Fruit fly (Drosophila melanogaster) whole organism, prepupa: ENCODE measurements around the gene Takl2.

ENCODE experiments used
- CG10669 ChIP-seq: fragments of 200-800 bp; sonication (Bioruptor generic); optimal IDR thresholded peaks from 3 replicates; lab custom pipeline; 2018; ENCODE audit warnings: missing biosample characterization, mild to moderate bottlenecking, missing genetic modification characterization, moderate library complexity
- CG11902 ChIP-seq: fragments of 200-800 bp; sonication (Bioruptor generic); optimal IDR thresholded peaks from 3 replicates; lab custom pipeline; 2016; ENCODE audit warnings: missing biosample characterization, missing genetic modification characterization
- CG15336 ChIP-seq: fragments of 200-800 bp; sonication (Bioruptor generic); IDR thresholded peaks from 2 replicates; pipeline ENCODE4 v1.3.6; 2022; ENCODE audit warnings: missing biosample characterization, missing genetic modification characterization
- CG16779 ChIP-seq: fragments of 200-800 bp; sonication (Bioruptor generic); optimal IDR thresholded peaks from 3 replicates; lab custom pipeline; 2017; ENCODE audit warnings: missing biosample characterization, mild to moderate bottlenecking, missing genetic modification characterization
- CG3032 ChIP-seq: fragments of 200-800 bp; optimal IDR thresholded peaks from 2 replicates; lab custom pipeline; 2019; ENCODE audit warnings: missing biosample characterization, mild to moderate bottlenecking, missing genetic modification characterization, moderate library complexity
- CG31627 ChIP-seq: fragments of 200-800 bp; sonication (Bioruptor generic); optimal IDR thresholded peaks from 3 replicates; lab custom pipeline; 2016; ENCODE audit warnings: missing biosample characterization, missing genetic modification characterization
- CG32006 ChIP-seq: fragments of 200-800 bp; sonication (Bioruptor generic); optimal IDR thresholded peaks from 3 replicates; lab custom pipeline; 2017; ENCODE audit warnings: missing biosample characterization, mild to moderate bottlenecking, missing genetic modification characterization
- CG34406 ChIP-seq: fragments of 200-800 bp; sonication (Bioruptor generic); optimal IDR thresholded peaks from 3 replicates; lab custom pipeline; 2016; ENCODE audit warnings: missing biosample characterization, missing genetic modification characterization
- CG4318 ChIP-seq: fragments of 200-800 bp; sonication (Bioruptor generic); optimal IDR thresholded peaks from 3 replicates; lab custom pipeline; 2017; ENCODE audit warnings: missing biosample characterization, mild to moderate bottlenecking, missing genetic modification characterization
- CG6163 ChIP-seq: fragments of 200-800 bp; sonication (Bioruptor generic); IDR thresholded peaks from 3 replicates; pipeline ENCODE4 v1.3.6; 2022; ENCODE audit warnings: missing biosample characterization, missing genetic modification characterization
- CG6276 ChIP-seq: fragments of 200-800 bp; sonication (Bioruptor generic); optimal IDR thresholded peaks from 2 replicates; lab custom pipeline; 2017; ENCODE audit warnings: missing biosample characterization, mild to moderate bottlenecking, missing genetic modification characterization
- CG6808 ChIP-seq: fragments of 200-800 bp; sonication (Bioruptor generic); optimal IDR thresholded peaks from 3 replicates; lab custom pipeline; 2017; ENCODE audit warnings: missing biosample characterization, missing genetic modification characterization, mild to moderate bottlenecking, moderate library complexity, missing genetic modification reagents
- CG8319 ChIP-seq: fragments of 200-800 bp; sonication (Bioruptor generic); optimal IDR thresholded peaks from 3 replicates; lab custom pipeline; 2016; ENCODE audit warnings: missing biosample characterization, missing genetic modification characterization
- CG8632 ChIP-seq: fragments of 200-800 bp; sonication (Bioruptor generic); optimal IDR thresholded peaks from 3 replicates; lab custom pipeline; 2016; ENCODE audit warnings: missing biosample characterization, missing genetic modification characterization
- Eip93F ChIP-seq: fragments of 200-800 bp; sonication (Bioruptor generic); optimal IDR thresholded peaks from 2 replicates; lab custom pipeline; 2016; ENCODE audit warnings: missing biosample characterization, mild to moderate bottlenecking, missing genetic modification characterization
- Ets21C ChIP-seq: fragments of 200-800 bp; sonication (Bioruptor generic); optimal IDR thresholded peaks from 3 replicates; lab custom pipeline; 2016; ENCODE audit warnings: missing biosample characterization, missing genetic modification characterization
- Gug ChIP-seq: fragments of 200-800 bp; sonication (Bioruptor generic); IDR thresholded peaks from 2 replicates; pipeline ENCODE4 v1.3.6; 2022; ENCODE audit warnings: missing biosample characterization, missing genetic modification characterization
- Hr38 ChIP-seq: sonication (Bioruptor generic); optimal IDR thresholded peaks from 2 replicates; lab custom pipeline; 2016; ENCODE audit warnings: missing biosample characterization, missing genetic modification characterization
- Hr39 ChIP-seq: fragments of 200-800 bp; sonication (Bioruptor generic); optimal IDR thresholded peaks from 2 replicates; lab custom pipeline; 2016; ENCODE audit warnings: missing biosample characterization, missing genetic modification characterization
- Hr4 ChIP-seq: fragments of 200-800 bp; sonication (Bioruptor generic); optimal IDR thresholded peaks from 3 replicates; lab custom pipeline; 2016; ENCODE audit warnings: missing biosample characterization, missing genetic modification characterization
- Met ChIP-seq: fragments of 200-800 bp; sonication (Bioruptor generic); optimal IDR thresholded peaks from 3 replicates; lab custom pipeline; 2016; ENCODE audit warnings: missing biosample characterization, missing genetic modification characterization
- Smox ChIP-seq: fragments of 200-800 bp; sonication (Bioruptor generic); optimal IDR thresholded peaks from 3 replicates; lab custom pipeline; 2016; ENCODE audit warnings: missing biosample characterization, missing genetic modification characterization
- achi ChIP-seq: fragments of 200-800 bp; sonication (Bioruptor generic); optimal IDR thresholded peaks from 3 replicates; lab custom pipeline; 2016; ENCODE audit warnings: missing biosample characterization, missing genetic modification characterization
- acj6 ChIP-seq: fragments of 200-800 bp; sonication (Bioruptor generic); optimal IDR thresholded peaks from 3 replicates; lab custom pipeline; 2016; ENCODE audit warnings: missing biosample characterization, missing genetic modification characterization
- cyc ChIP-seq: fragments of 200-800 bp; sonication (Bioruptor generic); optimal IDR thresholded peaks from 3 replicates; lab custom pipeline; 2016; ENCODE audit warnings: missing biosample characterization, missing genetic modification characterization
- dsx ChIP-seq: fragments of 200-800 bp; optimal IDR thresholded peaks from 3 replicates; lab custom pipeline; 2019; ENCODE audit warnings: missing biosample characterization, mild to moderate bottlenecking, missing genetic modification characterization, moderate library complexity; ENCODE audit not compliant: poor library complexity, severe bottlenecking
- esn ChIP-seq: fragments of 200-800 bp; sonication (Bioruptor generic); optimal IDR thresholded peaks from 2 replicates; lab custom pipeline; 2016; ENCODE audit warnings: missing biosample characterization, mild to moderate bottlenecking, missing genetic modification characterization, moderate library complexity
- fd59A ChIP-seq: fragments of 200-800 bp; sonication (Bioruptor generic); optimal IDR thresholded peaks from 2 replicates; lab custom pipeline; 2017; ENCODE audit warnings: missing biosample characterization, mild to moderate bottlenecking, missing genetic modification characterization, missing genetic modification reagents
- fkh ChIP-seq: fragments of 200-800 bp; sonication (Bioruptor generic); optimal IDR thresholded peaks from 3 replicates; lab custom pipeline; 2017; ENCODE audit warnings: missing biosample characterization, mild to moderate bottlenecking, missing genetic modification characterization, moderate library complexity
- pdm3 ChIP-seq: fragments of 200-800 bp; sonication (Bioruptor generic); optimal IDR thresholded peaks from 3 replicates; lab custom pipeline; 2016; ENCODE audit warnings: missing biosample characterization, missing genetic modification characterization
- spab ChIP-seq: fragments of 200-800 bp; sonication (Bioruptor generic); optimal IDR thresholded peaks from 2 replicates; lab custom pipeline; 2017; ENCODE audit warnings: missing biosample characterization, mild to moderate bottlenecking, missing genetic modification characterization, missing genetic modification reagents
- ss ChIP-seq, 2 experiments: fragments of 200-800 bp; sonication (Bioruptor generic); optimal IDR thresholded peaks; 2 replicates in 1 of 2; 3 replicates in 1 of 2; lab custom pipeline; 2017 to 2018; ENCODE audit warnings: mild to moderate bottlenecking in 2 of 2, missing biosample characterization in 2 of 2, missing genetic modification characterization in 2 of 2, moderate library complexity in 1 of 2
- topi ChIP-seq: fragments of 200-800 bp; sonication (Bioruptor generic); optimal IDR thresholded peaks from 3 replicates; lab custom pipeline; 2016; ENCODE audit warnings: missing biosample characterization, missing genetic modification characterization

Takl2 gene

DNA sequence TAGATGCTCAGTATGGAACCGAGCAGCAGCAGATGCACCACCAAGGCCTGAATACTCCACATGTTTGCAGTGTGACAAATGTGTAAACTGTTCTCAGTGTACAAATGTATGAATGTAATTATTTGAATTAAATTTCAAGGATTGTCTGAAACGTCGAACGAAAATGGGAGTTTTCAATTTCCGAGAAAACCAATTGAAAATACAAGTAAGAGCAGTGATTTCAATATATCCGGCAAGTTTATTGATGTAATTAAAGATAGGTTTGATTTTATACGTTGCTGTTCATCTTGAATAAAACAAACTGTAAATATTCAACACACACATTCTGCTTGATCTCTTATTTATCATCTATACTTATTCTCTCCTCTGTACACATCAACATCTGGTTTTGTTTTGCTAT, 23.0 kb downstream of the Takl2 start, which contains the start of gene CG4907:
CG4907 (minus strand) TSS at position 101 of the 400 bp plus-strand sequence.
- TF ChIP-seq CG34406 (GFP tag; lab: Kevin White, UChicago) (no peak), CG6163 (GFP tag; lab: Robert Waterston, UW) (no peak), CG6276 (GFP tag; lab: Kevin White, UChicago) (no peak), CG16779 (no peak), CG15336 (GFP tag; lab: Robert Waterston, UW) (no peak), pdm3 (GFP tag; lab: Kevin White, UChicago) (no peak), cyc (GFP tag; lab: Kevin White, UChicago) (no peak), ss (GFP tag; optimal IDR thresholded peaks at IDR 0.05; lab: Kevin White, UChicago) (no peak), Eip93F (no peak), CG8632 (GFP tag; lab: Kevin White, UChicago) (no peak)

DNA sequence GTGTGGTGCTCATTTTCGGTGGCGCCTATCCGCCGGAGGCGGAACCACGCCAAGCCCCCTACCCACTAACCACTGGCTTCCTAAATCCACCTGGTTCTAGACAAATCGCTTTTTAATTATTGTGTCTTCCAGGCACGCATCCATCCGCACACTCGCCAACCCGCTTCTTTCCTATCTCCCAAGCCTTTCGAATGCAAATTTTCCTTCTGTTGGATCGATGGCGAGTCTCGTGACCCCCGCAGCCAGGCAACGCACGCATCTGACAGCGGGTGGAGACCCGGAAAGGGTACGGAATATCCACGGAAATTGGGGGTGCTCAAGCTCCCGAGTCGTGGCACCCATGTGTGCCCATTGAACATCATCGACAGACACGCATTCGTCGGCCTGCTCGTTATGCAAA, 26.5 kb downstream of the Takl2 start, which contains the start of gene CG13842:
CG13842 (minus strand) TSS at position 101 of the 400 bp plus-strand sequence.
- no peak for TF ChIP-seq Hr38 (GFP tag; lab: Kevin White, UChicago)
- no peak for TF ChIP-seq topi
- TF ChIP-seq achi (GFP tag; lab: Kevin White, UChicago): no peak
- no peak for TF ChIP-seq Gug
- TF ChIP-seq cyc (GFP tag; lab: Kevin White, UChicago): no peak
- no peak for TF ChIP-seq Smox (GFP tag; lab: Kevin White, UChicago)
- no peak for TF ChIP-seq CG31627 (GFP tag; lab: Kevin White, UChicago)
- TF ChIP-seq acj6 (GFP tag; lab: Kevin White, UChicago): no peak
- no peak for TF ChIP-seq CG8632 (GFP tag; lab: Kevin White, UChicago)
- TF ChIP-seq CG11902 (GFP tag; lab: Kevin White, UChicago): no peak

- TF ChIP-seq CG8319 (GFP tag; lab: Kevin White, UChicago) (no peak), acj6 (GFP tag; lab: Kevin White, UChicago) (no peak), esn (GFP tag; lab: Kevin White, UChicago) (no peak), pdm3 (GFP tag; lab: Kevin White, UChicago) (no peak), topi (no peak), fkh (GFP tag; lab: Kevin White, UChicago) (no peak), fd59A (GFP tag; lab: Kevin White, UChicago) (no peak), Hr39 (GFP tag; lab: Kevin White, UChicago) (no peak), CG4318 (GFP tag; lab: Kevin White, UChicago) (no peak), spab (GFP tag; lab: Kevin White, UChicago) (no peak), Smox (GFP tag; lab: Kevin White, UChicago) (no peak), CG32006 (GFP tag; lab: Kevin White, UChicago) (no peak), CG34406 (GFP tag; lab: Kevin White, UChicago) (no peak), CG15336 (GFP tag; lab: Robert Waterston, UW) (no peak), CG6808 (GFP tag; lab: Kevin White, UChicago) (no peak), Ets21C (GFP tag; lab: Kevin White, UChicago) (no peak), CG10669 (no peak), Met (GFP tag; lab: Kevin White, UChicago) (no peak)
These were observed 31.9 kb downstream of the Takl2 start, which contains the start of the genes CG6972 and CCAP for dm6 chr3R:22701793-22702192. Gene CG6972, plus strand, starts transcription at chr3R:22702007. Gene CCAP, minus strand, starts transcription at chr3R:22702084.

- TF ChIP-seq dsx: no peak
These were observed 35.4 kb downstream of the Takl2 start, which contains the start of gene Cyp6d4 for dm6 chr3R:22698208-22698607. Gene Cyp6d4, plus strand, starts transcription at chr3R:22698319.

dm6 chr3R:22694659-22695058, 39.0 kb downstream of the Takl2 start, which contains the start of gene cd:
Gene cd, plus strand, starts transcription at chr3R:22694959.
- TF ChIP-seq CG10669 (no peak), CG8632 (GFP tag; lab: Kevin White, UChicago) (no peak), fd59A (GFP tag; lab: Kevin White, UChicago) (no peak), Hr4 (no peak), CG6808 (GFP tag; lab: Kevin White, UChicago) (no peak), fkh (GFP tag; lab: Kevin White, UChicago) (no peak), CG15336 (GFP tag; lab: Robert Waterston, UW) (no peak), CG32006 (GFP tag; lab: Kevin White, UChicago) (no peak), CG6163 (GFP tag; lab: Robert Waterston, UW) (no peak), CG31627 (GFP tag; lab: Kevin White, UChicago) (no peak), CG3032 (no peak)
